Worm (Caenorhabditis elegans): Measurements from ENCODE around the gene unc-51.

Gene unc-51

DNA sequence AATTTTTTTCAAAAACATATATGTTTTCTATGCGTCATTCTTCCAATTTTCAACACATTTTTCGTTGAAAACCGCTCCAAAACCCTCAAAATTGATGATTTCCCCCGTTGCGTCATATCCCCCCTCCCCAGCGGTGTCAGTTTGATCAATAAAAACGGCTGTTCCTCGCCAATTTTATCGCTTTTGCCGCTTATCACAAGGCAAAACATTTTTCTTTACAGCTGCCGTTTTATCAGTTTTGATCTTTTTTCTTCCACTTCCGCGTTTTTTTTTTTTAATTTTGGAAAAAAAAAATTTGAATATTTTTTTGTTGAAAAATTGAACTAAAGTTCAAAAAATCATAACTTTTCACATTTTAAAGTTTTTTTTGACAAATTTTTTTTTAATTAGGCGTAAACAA is 6.9 kb upstream of the unc-51 start:
- TF ChIP-seq Y67H2A.10 (GFP tag; conservative IDR thresholded peaks at IDR 0.05) = no peak
- TF ChIP-seq somi-1 (GFP tag; optimal IDR thresholded peaks at IDR 0.05) = peak; percentile 12
- peak; percentile 61 for TF ChIP-seq nhr-80 (tag; optimal IDR thresholded peaks at IDR 0.05)

DNA sequence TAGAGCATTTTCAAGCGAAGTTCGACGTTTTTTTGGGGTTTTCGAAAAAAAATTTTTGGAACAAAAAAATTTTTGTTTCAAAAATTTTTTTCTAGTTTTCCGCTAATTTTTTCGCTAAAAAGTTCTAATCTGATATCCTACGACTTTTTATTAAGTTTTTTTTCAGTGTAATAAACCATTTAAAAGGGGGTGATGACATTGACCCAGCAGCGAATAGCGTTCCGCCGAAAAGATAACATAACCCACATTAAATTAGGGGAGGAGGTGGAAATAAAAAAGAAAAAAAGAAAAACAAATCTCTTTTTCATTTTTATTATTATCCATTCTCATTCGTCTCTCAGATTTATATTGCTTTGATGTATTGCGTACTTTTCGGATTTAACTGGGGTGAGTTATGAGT is 3.2 kb upstream of the unc-51 start, which contains the start of gene Y60A3A.23:
Gene Y60A3A.23, plus strand, starts transcription at position 301 of the 400 bp plus-strand sequence.
- TF ChIP-seq egl-44 (GFP tag; IDR thresholded peaks at IDR 0.05) (no peak), rcor-1 (GFP tag; IDR thresholded peaks at IDR 0.05) (no peak), F39B2.1 (GFP tag; IDR thresholded peaks at IDR 0.05) (no peak), ztf-6 (GFP tag; IDR thresholded peaks at IDR 0.05) (no peak), efl-1 (GFP tag; optimal IDR thresholded peaks at IDR 0.05) (no peak), nfya-1 (tag; optimal IDR thresholded peaks at IDR 0.05; ENCODE audit: borderline replicate concordance, insufficient read depth) (no peak), xnd-1 (tag; optimal IDR thresholded peaks at IDR 0.05) (no peak), tlf-1 (GFP tag; optimal IDR thresholded peaks at IDR 0.05) (no peak), him-1 (tag; optimal IDR thresholded peaks at IDR 0.05) (no peak), ceh-100 (GFP tag; IDR thresholded peaks at IDR 0.05) (no peak), lin-26 (GFP tag; IDR thresholded peaks at IDR 0.05) (no peak), nhr-120 (GFP tag; IDR thresholded peaks at IDR 0.05) (no peak), bed-2 (GFP tag; IDR thresholded peaks at IDR 0.05) (no peak), snpc-1.1 (tag; optimal IDR thresholded peaks at IDR 0.05; ENCODE audit: insufficient read depth) (no peak), Y53F4B.3 (GFP tag; IDR thresholded peaks at IDR 0.05) (no peak), tbp1 (GFP tag; optimal IDR thresholded peaks at IDR 0.05) (no peak), F22D6.2 (tag; optimal IDR thresholded peaks at IDR 0.05) (no peak)

DNA sequence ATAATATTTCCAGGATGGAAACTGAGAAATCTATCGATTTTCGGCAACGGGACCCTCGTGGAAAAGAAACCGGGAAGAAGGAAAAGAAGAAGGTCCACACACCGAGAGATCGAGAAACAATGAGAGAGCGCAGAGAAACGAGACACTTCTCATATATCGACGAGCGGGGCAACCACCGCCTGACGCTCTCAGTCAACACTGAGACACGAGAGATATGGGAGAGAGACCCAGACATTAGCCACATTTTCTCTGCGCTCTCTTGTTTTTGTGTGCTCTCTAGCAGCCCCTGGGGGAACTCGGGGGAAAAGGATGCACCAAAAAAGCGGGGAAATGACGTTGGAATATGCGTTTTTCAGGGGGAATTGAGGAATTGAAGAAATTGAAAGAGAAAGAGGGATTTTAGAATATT is 1.4 kb upstream of the unc-51 start:
- TF ChIP-seq atf-7 (tag; optimal IDR thresholded peaks at IDR 0.05) = peak; percentile 40
- TF ChIP-seq nfyb-1 (GFP tag; IDR thresholded peaks at IDR 0.05) = peak; percentile 54
- TF ChIP-seq pbrm-1 (GFP tag; IDR thresholded peaks at IDR 0.05) = peak; percentile 54; the same call in 1 of the 2 replicates
- TF ChIP-seq B0336.3 (GFP tag; IDR thresholded peaks at IDR 0.05) = peak; percentile 51; the same call in 1 of the 2 replicates
- peak; percentile 49 for TF ChIP-seq mcd-1 (GFP tag; IDR thresholded peaks at IDR 0.05)
- no peak for TF ChIP-seq ceh-58 (GFP tag; IDR thresholded peaks at IDR 0.05)
- TF ChIP-seq egl-44 (GFP tag; IDR thresholded peaks at IDR 0.05) = peak; percentile 48; the same call in 1 of the 2 replicates
- TF ChIP-seq aptf-3 (GFP tag; IDR thresholded peaks at IDR 0.05) = no peak
- peak; percentile 67; the same call in 1 of the 2 replicates for TF ChIP-seq dox-1 (GFP tag; IDR thresholded peaks at IDR 0.05)
- no peak for TF ChIP-seq bed-2 (GFP tag; IDR thresholded peaks at IDR 0.05)
- TF ChIP-seq nhr-80 (tag; optimal IDR thresholded peaks at IDR 0.05) = peak; percentile 33
- peak; percentile 54 for TF ChIP-seq ceh-27 (GFP tag; optimal IDR thresholded peaks at IDR 0.05)
- peak; percentile 35 for TF ChIP-seq tbp1 (GFP tag; optimal IDR thresholded peaks at IDR 0.05)
- no peak for TF ChIP-seq ceh-79 (tag; optimal IDR thresholded peaks at IDR 0.05)
- no peak for TF ChIP-seq C17E4.6 (GFP tag; IDR thresholded peaks at IDR 0.05)
- no peak for TF ChIP-seq Y56A3A.18 (GFP tag; IDR thresholded peaks at IDR 0.05)
- TF ChIP-seq zfh-2 (GFP tag; conservative IDR thresholded peaks at IDR 0.05) = peak; percentile 93
- 0 out of 2 replicates have a peak, but pooled peaks have one; percentile 37 for TF ChIP-seq K11D2.4 (GFP tag; IDR thresholded peaks at IDR 0.05)
- TF ChIP-seq xnd-1 (tag; optimal IDR thresholded peaks at IDR 0.05) = no peak
- peak in 1 of 3 experiments; percentile 52 for TF ChIP-seq lin-35 (GFP tag; optimal IDR thresholded peaks at IDR 0.05)
- peak; percentile 97 for TF ChIP-seq hmg-1.2 (GFP tag; IDR thresholded peaks at IDR 0.05)
- TF ChIP-seq attf-5 (GFP tag; optimal IDR thresholded peaks at IDR 0.05) = peak; percentile 71
- TF ChIP-seq D2030.7 (GFP tag; IDR thresholded peaks at IDR 0.05) = no peak
- no peak for TF ChIP-seq hsf-1 (GFP tag; IDR thresholded peaks at IDR 0.05)
- 0 out of 2 replicates have a peak, but pooled peaks have one; percentile 7 for TF ChIP-seq lir-1 (GFP tag; conservative IDR thresholded peaks at IDR 0.05)
- TF ChIP-seq somi-1 (GFP tag; optimal IDR thresholded peaks at IDR 0.05) = peak; percentile 52
- peak; percentile 35; the same call in 1 of the 2 replicates for TF ChIP-seq rcor-1 (GFP tag; IDR thresholded peaks at IDR 0.05)
- TF ChIP-seq fkh-3 (tag; optimal IDR thresholded peaks at IDR 0.05) = no peak
- peak; percentile 75 for TF ChIP-seq K12H6.12 (tag; optimal IDR thresholded peaks at IDR 0.05)
- peak; percentile 19; the same call in 1 of the 2 replicates for TF ChIP-seq let-526 (GFP tag; IDR thresholded peaks at IDR 0.05)
- peak; percentile 71 for TF ChIP-seq ama-1 (optimal IDR thresholded peaks at IDR 0.05)
- no peak for TF ChIP-seq ama-1 (GFP tag; optimal IDR thresholded peaks at IDR 0.05)
- 0 out of 2 replicates have a peak, but pooled peaks have one; percentile 52 for TF ChIP-seq C06A6.2 (GFP tag; conservative IDR thresholded peaks at IDR 0.05)

All from whole organism, young adult.